Worm (Caenorhabditis elegans) whole organism, young adult: ENCODE data around the gene Y97E10AR.3.

Source experiments
- B0019.2 ChIP-seq: fragments of 200-800 bp; sonication (Bioruptor generic); conservative IDR thresholded peaks from 2 replicates; pipeline ENCODE4 v1.3.6; 2022; ENCODE audit warnings: missing genetic modification reagents, missing genetic modification characterization, missing compliant biosample characterization
- F57C9.4 ChIP-seq: sonication (generic microtip); optimal IDR thresholded peaks from 2 replicates; lab custom pipeline; 2017; ENCODE audit warnings: mild to moderate bottlenecking, missing genetic modification characterization, missing compliant biosample characterization
- ama-1 ChIP-seq, 3 experiments: fragments of 150-350 bp in 1 of 3; sonication (generic microtip) in 2 of 3; optimal IDR thresholded peaks; 2 replicates each; lab custom pipeline; 2014 to 2018; ENCODE audit warnings: missing biosample characterization in 2 of 3, missing genetic modification characterization in 2 of 3, missing genetic modification reagents in 2 of 3
- chd-7 ChIP-seq: sonication (generic microtip); optimal IDR thresholded peaks from 2 replicates; lab custom pipeline; 2016; ENCODE audit warnings: mild to moderate bottlenecking, missing genetic modification characterization, moderate library complexity, missing compliant biosample characterization
- hlh-12 ChIP-seq: sonication (generic microtip); optimal IDR thresholded peaks from 2 replicates; lab custom pipeline; 2016; ENCODE audit warnings: missing genetic modification characterization, missing compliant biosample characterization
- lin-35 ChIP-seq, 3 experiments: fragments of 150-350 bp in 2 of 3; sonication (generic microtip) in 1 of 3; optimal IDR thresholded peaks; 2 replicates each; lab custom pipeline; 2014 to 2018; ENCODE audit warnings: missing biosample characterization in 3 of 3, missing genetic modification characterization in 3 of 3, missing genetic modification reagents in 3 of 3
- tlf-1 ChIP-seq: fragments of 200-800 bp; sonication (Bioruptor generic); optimal IDR thresholded peaks from 2 replicates; lab custom pipeline; 2018; ENCODE audit warnings: mild to moderate bottlenecking, missing genetic modification characterization, missing compliant biosample characterization
- ztf-6 ChIP-seq: fragments of 200-800 bp; sonication (Bioruptor generic); IDR thresholded peaks from 2 replicates; pipeline ENCODE4 v1.3.6; 2022; ENCODE audit warnings: missing genetic modification reagents, missing genetic modification characterization, missing compliant biosample characterization

DNA sequence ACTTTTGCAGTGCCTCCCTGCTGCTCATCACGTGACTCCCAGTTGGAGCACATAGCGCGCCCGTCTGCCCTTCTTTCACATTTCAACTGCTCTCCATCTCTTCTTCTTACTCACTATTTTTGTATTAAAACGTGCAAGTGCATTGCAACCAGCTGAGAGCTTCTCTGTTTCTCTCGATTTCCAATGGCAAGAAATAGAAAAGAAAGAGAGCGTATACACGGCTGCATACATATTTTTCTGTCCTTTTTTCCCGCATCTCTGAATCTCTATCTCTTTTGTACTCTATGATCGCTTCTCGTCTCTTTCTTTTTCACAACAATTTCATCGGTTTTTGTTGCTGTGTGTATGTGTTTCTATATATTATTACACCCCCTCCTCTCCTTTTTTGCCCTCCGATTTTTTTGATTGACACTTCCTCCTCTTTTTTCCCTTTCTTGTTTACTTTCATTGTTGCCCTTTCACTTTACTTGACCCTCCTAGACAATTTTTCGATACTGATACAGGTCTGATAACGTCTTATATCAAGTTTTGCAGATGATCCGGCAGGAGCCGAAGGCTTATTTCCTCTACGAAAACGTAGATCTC lies 6.3 kb downstream of the Y97E10AR.3 start, which contains the start of gene Y97E10AR.1:
- TF ChIP-seq lin-35 (GFP tag; optimal IDR thresholded peaks at IDR 0.05; lab: Kevin White, UChicago), result peak in 1 of 3 experiments; percentile 80
- no peak for TF ChIP-seq chd-7 (tag; lab: Kevin White, UChicago)
- TF ChIP-seq ztf-6 (GFP tag; lab: Robert Waterston, UW), result no peak
- TF ChIP-seq B0019.2, result no peak
- TF ChIP-seq hlh-12 (tag; lab: Kevin White, UChicago), result no peak
- no peak for TF ChIP-seq F57C9.4 (tag; lab: Kevin White, UChicago)
- no peak for TF ChIP-seq ama-1 (optimal IDR thresholded peaks at IDR 0.05; lab: Kevin White, UChicago)
- no peak for TF ChIP-seq ama-1 (GFP tag; optimal IDR thresholded peaks at IDR 0.05; lab: Kevin White, UChicago)
- peak; percentile 35 for TF ChIP-seq tlf-1 (GFP tag; lab: Kevin White, UChicago)
